Fruit fly (Drosophila melanogaster): ENCODE data around the gene Vps39.

The Vps39 gene

DNA sequence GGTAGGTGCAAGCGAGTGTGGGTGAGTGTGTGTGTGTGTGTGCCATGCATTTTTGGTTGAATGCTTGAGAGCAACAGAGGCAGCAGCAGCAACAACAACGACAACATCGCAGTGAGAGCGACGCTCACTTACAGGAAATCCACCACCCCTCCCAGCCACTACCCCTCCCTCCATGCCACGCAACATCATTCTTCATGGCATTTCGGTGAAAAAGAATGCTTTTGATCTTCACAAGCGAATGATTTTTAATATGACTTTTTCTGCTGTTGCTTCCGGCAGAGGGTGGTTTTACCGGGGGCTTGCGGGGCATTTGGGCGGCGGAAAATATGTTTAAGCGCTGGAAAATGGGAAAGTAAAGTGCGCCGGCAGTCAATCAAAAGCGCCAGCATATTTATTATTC lies 12.6 kb downstream of the Vps39 start:
- TF ChIP-seq noc (tag; optimal IDR thresholded peaks at IDR 0.05) = no peak

DNA sequence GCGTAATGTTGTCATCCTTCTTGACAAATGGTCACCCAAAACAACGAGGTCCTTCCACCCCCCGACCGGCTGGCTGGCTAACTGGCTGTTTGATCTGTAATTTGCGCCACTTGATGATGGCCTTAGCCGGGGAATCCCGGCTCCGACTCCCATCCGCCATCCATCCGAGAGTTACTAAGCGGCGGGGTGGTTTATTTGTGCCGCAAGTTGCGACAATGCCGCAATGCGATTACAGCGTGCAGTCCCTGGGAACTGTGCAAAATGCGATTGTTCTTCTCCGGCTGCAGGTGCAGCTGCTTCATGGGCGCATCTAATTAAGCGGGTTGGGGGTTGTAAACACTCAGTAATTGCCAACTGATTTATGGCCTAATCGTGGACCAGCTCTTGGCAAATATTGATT lies 14.2 kb downstream of the Vps39 start:
- no peak for TF ChIP-seq noc (tag; optimal IDR thresholded peaks at IDR 0.05)

DNA sequence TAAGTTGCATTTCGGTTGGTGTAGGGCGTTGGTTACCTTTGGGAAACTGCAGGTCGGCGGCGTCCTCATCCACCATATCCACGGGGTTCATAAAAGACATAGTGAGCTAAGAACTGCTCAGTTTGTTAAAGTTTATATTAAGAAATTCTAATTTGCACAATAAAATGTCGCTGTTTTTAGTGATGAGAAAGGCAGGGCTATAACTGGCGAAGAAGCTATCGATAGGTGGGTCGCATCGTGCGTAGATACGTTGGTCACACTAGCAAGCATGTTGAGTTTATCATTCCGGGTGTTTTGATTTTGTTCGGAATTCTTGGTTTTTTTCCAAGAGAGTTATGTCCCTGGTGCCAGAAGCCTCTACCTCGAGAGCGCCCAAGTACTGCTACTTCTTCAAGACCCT lies 19.0 kb downstream of the Vps39 start, which contains the start of the genes Ada2a, Polr2D, Tgs1 and moi:
TSS of gene Ada2a (minus strand) at position 207 of the 400 bp plus-strand sequence.
TSS of gene Polr2D (minus strand) at position 207 of the 400 bp plus-strand sequence.
TSS of gene Tgs1 (plus strand) at position 250 of the 400 bp plus-strand sequence.
TSS of gene moi (plus strand) at position 250 of the 400 bp plus-strand sequence.
- TF ChIP-seq noc (tag; optimal IDR thresholded peaks at IDR 0.05) = no peak

DNA sequence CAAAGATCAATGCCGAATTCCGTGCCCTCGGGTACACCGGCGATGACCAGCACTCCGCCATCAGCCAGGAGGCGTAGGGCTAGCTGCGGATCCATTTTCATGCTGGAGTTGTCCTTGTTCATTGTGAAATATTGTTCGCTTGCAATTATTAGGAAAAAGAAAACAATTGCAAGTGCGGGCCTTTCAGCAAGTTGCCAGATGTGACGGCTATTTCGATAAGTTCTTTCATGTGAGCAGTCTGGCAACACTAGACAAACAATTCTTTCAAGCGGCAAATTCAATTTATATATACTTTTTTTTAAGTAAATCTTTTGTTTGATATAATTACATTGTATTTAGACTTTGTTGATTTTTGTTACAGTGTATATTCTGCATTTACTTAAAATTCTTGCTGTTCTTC lies 21.7 kb downstream of the Vps39 start, which contains the start of gene CG12320:
TSS of gene CG12320 (minus strand) at position 157 of the 400 bp plus-strand sequence.
- no peak for TF ChIP-seq noc (tag; optimal IDR thresholded peaks at IDR 0.05)

DNA sequence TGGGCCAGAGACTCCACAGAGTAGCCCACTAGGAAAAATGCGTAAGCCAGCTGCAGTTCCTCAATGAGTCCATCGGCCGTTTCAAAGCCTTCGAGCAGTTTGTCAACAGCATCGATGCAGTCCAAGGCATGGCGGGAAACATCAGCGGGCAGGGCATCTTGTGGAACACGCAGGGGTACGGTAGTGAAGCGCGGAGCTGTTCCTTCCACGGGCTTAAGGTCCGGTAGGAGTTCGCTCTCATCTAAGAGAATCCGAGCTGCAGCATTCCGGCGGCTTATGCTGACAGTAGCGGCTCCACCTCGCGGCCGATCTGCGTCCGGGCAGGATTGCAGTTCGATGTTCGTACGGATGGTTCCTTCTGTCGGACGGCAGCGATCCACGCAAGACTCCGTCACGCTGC lies 22.4 kb downstream of the Vps39 start:
- no peak for TF ChIP-seq noc (tag; optimal IDR thresholded peaks at IDR 0.05)

DNA sequence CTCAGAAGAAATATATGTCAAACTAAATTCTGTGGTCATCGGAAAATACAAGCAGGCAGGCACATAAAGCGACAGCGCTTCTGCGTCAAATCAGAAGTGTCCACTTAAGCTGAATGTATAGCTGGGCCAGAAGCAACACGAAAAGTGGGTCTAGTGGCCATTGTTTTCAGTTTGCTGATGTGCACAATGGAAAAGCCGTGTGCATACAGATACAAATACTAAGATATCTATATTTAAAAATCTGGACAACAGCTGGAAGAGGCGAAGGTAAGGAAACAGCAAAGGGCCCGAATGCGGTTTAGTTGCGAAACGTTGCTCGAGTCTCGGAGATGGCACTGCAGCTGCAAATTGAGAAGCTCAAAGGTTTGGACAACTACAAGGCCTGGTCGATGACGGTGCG lies 23.4 kb downstream of the Vps39 start, which contains the start of gene CG18598:
TSS of gene CG18598 (plus strand) at position 301 of the 400 bp plus-strand sequence.
- no peak for TF ChIP-seq noc (tag; optimal IDR thresholded peaks at IDR 0.05)

DNA sequence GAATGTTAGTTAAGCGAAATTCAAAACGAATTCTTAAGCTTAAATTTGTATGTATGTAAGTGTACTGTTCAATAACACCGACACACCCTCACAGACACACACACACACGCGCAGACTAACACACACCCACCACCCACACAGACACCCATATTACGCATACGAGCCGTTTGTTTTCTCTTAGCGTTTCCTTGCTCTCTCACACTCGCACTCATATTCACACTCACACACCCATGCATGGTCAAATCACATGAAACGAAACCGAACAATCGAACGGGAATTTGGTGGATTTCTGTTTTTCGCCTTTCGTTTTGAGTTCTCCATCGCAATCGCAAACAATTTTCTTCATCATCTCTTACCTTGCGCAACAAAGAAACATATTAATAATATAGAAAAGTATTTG lies 25.0 kb downstream of the Vps39 start:
- no peak for TF ChIP-seq noc (tag; optimal IDR thresholded peaks at IDR 0.05)

DNA sequence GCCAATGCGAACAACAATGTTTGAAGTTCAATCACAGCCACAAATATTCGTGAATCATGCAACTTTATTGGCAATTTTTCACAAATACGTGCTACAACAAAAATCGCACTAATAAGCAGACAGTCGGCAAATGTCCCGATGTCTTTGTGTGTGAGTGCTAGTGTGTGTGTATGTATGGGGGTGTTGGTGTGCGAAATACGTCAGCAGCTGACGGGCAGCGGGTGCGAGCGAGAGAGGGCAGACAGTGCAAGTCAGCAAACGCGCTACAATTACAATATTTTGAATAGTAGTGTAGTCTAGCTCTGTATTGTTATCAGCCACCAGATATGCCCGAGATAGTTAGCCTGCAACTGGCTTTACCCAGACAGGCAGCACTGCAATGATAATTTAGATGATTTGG lies 28.2 kb downstream of the Vps39 start:
- no peak for TF ChIP-seq noc (tag; optimal IDR thresholded peaks at IDR 0.05)

DNA sequence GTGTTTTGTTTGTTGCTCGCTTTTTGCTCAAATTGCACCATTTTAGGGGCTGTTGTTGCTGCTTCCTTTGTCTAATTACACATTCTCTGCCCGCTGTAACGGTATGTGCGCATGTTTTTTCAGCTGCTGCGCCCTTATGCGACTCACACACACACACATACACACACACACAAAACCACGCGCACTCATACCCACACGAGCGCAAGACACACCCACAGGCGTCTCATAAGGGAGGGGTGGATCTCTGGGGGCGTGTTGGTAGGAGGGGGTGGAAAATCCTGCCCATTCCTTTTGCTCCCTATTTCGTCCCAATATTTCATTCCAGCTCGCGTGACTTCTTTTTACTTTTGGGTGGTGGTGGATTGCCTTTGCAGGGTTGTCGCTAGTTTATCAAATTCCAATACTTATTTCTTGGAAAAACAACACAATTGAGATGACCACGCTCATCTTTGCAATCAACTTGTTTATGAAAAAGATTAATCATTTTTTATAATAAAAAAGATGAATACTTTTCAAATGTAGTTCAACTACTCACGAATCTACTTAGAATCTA lies 29.1 kb downstream of the Vps39 start:
- no peak for TF ChIP-seq noc (tag; optimal IDR thresholded peaks at IDR 0.05)

DNA sequence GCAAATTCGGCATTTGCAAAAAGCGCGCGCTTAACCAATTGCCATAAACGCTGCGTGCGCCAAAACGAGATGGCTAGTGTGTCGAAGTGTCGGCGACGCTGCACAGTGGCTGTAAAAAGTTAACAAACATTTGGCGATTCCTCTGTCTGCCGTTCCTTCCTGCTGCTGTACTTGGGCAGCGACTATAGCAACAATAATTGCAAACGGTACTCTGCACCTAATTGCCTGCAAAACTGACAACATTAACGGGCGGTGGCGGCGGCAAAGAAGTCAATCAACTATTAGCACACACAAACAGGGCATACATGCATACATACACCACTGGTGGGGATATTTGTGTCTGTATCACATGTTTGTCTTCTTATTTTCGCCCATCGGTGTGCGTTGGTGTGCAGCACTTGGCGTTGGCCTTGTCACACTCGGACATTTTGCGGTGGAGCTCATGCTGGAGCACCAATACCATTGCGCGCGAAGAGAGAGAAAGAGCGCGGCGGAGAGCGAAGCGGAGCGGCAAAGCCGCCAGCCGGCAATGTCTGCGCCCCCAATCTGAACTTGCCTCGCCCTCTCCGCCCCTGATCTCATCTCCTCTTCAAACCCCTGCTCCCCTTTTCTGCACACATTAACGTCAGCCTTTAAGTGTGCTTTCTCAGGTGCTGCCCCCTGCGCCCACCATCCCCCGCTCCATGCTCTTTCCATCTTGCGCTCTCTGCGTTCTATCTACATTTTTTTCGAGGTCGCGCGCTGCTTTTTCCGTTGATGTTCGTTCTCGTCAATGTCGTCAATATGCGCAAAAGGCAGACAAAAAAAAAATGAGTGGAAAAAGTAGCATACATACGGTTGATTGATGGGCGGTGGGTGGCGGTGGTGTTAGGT lies 29.8 kb downstream of the Vps39 start:
- peak; percentile 70 for TF ChIP-seq noc (tag; optimal IDR thresholded peaks at IDR 0.05)

DNA sequence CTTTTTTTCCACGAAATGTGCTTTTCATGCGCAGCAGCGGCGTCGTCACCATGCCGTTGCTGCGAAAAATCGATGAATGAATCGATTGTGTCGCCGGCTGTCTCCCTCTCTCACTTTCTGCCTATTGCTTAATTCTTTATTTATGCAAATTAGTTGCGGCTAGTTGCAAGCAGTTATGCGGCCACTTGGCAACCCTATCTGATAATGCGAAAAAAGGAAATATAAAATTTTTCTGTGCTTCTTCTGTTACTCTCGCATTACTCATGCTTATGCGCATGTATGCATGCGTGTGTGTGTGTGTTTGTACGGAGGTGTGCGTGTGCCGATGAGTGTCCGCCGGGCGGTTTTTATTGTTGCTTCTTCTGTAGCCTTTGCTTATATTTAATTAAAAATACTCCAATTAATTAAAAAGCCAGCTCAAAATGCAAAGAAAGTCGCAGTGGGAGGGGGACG lies 30.5 kb downstream of the Vps39 start:
- peak; percentile 4 for TF ChIP-seq noc (tag; optimal IDR thresholded peaks at IDR 0.05)

DNA sequence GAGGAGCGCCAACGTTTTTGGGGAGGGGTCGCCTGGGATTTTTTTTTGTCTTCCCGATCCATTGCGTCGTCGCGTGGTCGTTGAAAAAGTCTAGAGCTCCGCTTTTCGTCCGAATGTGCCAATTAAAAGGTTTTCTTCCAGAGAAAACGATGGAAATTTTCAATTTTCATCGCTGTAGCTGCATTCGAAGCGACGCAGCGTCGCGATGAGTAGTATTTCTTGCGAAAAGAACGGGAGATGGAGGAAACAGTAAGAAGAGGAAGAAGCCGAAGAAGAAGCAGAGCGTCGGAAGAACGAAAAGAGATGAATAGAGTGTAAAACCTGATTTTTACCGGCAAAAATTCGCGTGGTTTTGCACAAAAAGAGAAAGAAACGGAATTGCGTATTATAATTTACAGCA lies 31.2 kb downstream of the Vps39 start:
- TF ChIP-seq noc (tag; optimal IDR thresholded peaks at IDR 0.05) = no peak

DNA sequence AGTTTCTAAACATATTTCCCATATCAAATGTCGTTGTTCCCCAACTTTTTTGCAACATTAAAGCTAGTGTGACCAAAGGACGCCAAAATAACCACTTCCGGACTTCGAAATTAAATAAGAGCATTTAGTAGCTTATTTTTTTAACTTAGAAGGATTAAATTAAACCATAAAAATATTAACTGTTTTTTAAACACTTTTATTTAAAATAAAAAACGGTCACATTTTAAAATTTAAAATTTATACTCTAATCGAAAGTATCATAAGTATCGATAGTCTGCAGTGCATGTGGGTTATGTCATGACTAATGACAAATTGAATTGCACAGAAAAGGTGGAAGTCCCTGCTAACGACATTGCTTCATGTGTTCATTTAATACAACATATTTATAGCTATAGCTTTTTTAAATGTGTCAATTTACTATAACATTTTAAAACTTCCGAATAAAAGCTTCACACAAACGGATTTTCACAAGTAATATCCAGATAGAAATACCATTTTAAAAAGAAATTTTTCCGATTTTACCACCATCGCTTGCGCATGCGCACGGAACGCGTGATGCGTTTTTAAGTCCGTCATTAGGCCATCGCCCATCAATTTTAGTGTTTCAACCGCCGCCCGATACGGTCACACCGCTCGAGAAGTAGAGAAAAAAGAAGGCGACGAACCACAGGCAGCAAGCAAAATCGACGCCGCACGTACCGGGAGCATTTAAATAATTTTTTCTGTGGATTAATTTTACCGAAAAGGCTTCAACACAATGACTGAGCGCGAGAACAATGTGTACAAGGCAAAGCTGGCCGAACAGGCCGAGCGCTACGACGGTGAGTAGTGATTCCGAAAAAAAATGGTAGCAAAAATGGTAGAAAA lies 31.9 kb downstream of the Vps39 start, which contains the start of the genes CG7156 and 14-3-3epsilon:
TSS of gene CG7156 (minus strand) at position 71 of the 867 bp plus-strand sequence.
TSS of gene 14-3-3epsilon (plus strand) at position 443 of the 867 bp plus-strand sequence.
- peak; percentile 34 for TF ChIP-seq noc (tag; optimal IDR thresholded peaks at IDR 0.05)

DNA sequence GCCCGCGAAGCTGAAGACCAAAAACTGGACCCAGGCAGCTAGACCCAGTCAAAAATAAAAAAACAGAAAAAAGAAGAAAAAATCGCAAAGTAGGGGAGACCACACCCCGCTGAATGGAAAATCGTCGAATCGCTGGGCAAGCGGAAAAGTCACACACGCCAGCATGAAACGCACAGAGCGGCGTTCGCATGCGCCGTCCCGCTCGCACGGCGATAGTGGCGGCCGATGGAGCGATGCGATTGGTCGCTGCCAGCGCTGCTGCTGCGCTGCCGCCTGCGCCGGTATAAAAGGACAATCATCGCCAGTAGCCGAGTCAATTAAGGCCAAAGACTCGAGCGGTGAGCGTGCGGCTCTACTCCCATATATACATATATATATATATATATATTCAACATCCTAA lies 38.4 kb downstream of the Vps39 start, which contains the start of gene repo:
TSS of gene repo (plus strand) at position 314 of the 400 bp plus-strand sequence.
- no peak for TF ChIP-seq noc (tag; optimal IDR thresholded peaks at IDR 0.05)

DNA sequence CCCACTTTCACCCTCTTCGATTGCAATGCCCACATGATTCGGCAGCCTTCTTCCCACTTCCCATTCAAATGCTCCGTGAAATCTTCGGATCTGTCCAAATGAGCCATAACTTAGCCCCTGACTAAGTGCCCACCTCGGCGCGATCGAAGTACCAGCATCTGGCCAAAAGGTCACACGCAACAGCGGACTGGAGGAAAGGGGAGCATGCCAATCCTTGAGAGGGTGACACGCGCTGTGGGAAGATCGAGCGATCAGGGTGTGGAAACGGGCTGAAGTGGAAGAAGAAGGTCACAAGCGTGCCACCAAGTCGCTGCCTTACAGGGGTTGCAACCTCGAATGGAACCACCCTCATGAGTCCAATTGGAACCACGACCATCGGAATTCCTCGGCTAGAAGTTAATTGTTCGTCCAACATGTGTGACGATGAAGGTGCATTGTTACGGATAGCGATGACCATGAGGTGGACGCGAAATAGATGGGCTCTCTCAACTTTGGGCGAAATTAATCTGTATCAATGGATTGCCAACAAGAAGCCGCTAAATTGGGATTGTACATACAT lies 39.5 kb downstream of the Vps39 start:
- TF ChIP-seq noc (tag; optimal IDR thresholded peaks at IDR 0.05) = no peak

Measured in whole organism, larva.